Worm (Caenorhabditis elegans) whole organism, young adult: Measurements from ENCODE around the gene skr-7.

Experiments
- B0019.2 ChIP-seq: fragments of 200-800 bp; sonication (Bioruptor generic); conservative IDR thresholded peaks from 2 replicates; pipeline ENCODE4 v1.3.6; 2022; ENCODE audit warnings: missing genetic modification reagents, missing genetic modification characterization, missing compliant biosample characterization
- F22D6.2 ChIP-seq: sonication (generic microtip); optimal IDR thresholded peaks from 2 replicates; lab custom pipeline; 2016; ENCODE audit warnings: mild to moderate bottlenecking, missing genetic modification characterization, missing compliant biosample characterization
- F23B12.7 ChIP-seq: sonication (generic microtip); optimal IDR thresholded peaks from 2 replicates; lab custom pipeline; 2017; ENCODE audit warnings: missing genetic modification characterization, mild to moderate bottlenecking, missing compliant biosample characterization, antibody characterized with exemption, moderate library complexity; ENCODE audit not compliant: insufficient read depth
- F33H1.4 ChIP-seq: fragments of 200-800 bp; sonication (Bioruptor generic); IDR thresholded peaks from 2 replicates; pipeline ENCODE4 v1.3.6; 2022; ENCODE audit warnings: missing genetic modification reagents, missing genetic modification characterization, missing compliant biosample characterization
- F49E8.2 ChIP-seq: sonication (generic microtip); optimal IDR thresholded peaks from 3 replicates; lab custom pipeline; 2017; ENCODE audit warnings: missing genetic modification characterization, mild to moderate bottlenecking, missing compliant biosample characterization, antibody characterized with exemption, moderate library complexity; ENCODE audit not compliant: insufficient read depth
- F52B5.7 ChIP-seq: sonication (generic microtip); optimal IDR thresholded peaks from 2 replicates; lab custom pipeline; 2016; ENCODE audit warnings: mild to moderate bottlenecking, missing genetic modification characterization, missing compliant biosample characterization
- T07F8.4 ChIP-seq: sonication (generic microtip); optimal IDR thresholded peaks from 2 replicates; lab custom pipeline; 2016; ENCODE audit warnings: mild to moderate bottlenecking, missing genetic modification characterization, moderate library complexity, missing compliant biosample characterization
- T26A5.8 ChIP-seq: sonication (generic microtip); optimal IDR thresholded peaks from 2 replicates; lab custom pipeline; 2016; ENCODE audit warnings: missing genetic modification characterization, missing compliant biosample characterization
- Y53F4B.3 ChIP-seq: fragments of 200-800 bp; sonication (Bioruptor generic); IDR thresholded peaks from 2 replicates; pipeline ENCODE4 v1.3.6; 2022; ENCODE audit warnings: missing genetic modification reagents, missing genetic modification characterization, missing compliant biosample characterization
- Y53G8AR.9 ChIP-seq: fragments of 200-800 bp; sonication (Bioruptor generic); conservative IDR thresholded peaks from 2 replicates; pipeline ENCODE4 v1.3.6; 2022; ENCODE audit warnings: missing genetic modification reagents, missing genetic modification characterization, missing compliant biosample characterization
- Y67H2A.10 ChIP-seq: fragments of 200-800 bp; sonication (Bioruptor generic); conservative IDR thresholded peaks from 2 replicates; pipeline ENCODE4 v1.3.6; 2022; ENCODE audit warnings: missing genetic modification reagents, missing genetic modification characterization, missing compliant biosample characterization
- ama-1 ChIP-seq, 3 experiments: fragments of 150-350 bp in 1 of 3; sonication (generic microtip) in 2 of 3; optimal IDR thresholded peaks; 2 replicates each; lab custom pipeline; 2014 to 2018; ENCODE audit warnings: missing biosample characterization in 2 of 3, missing genetic modification characterization in 2 of 3, missing genetic modification reagents in 2 of 3
- athp-1 ChIP-seq: sonication (generic microtip); optimal IDR thresholded peaks from 2 replicates; lab custom pipeline; 2017; ENCODE audit warnings: mild to moderate bottlenecking, missing genetic modification characterization, missing compliant biosample characterization
- attf-3 ChIP-seq: fragments of 200-800 bp; sonication (Bioruptor generic); conservative IDR thresholded peaks from 2 replicates; pipeline ENCODE4 v1.3.6; 2022; ENCODE audit warnings: missing genetic modification reagents, missing genetic modification characterization, missing compliant biosample characterization
- attf-5 ChIP-seq: fragments of 200-800 bp; sonication (Bioruptor generic); optimal IDR thresholded peaks from 2 replicates; lab custom pipeline; 2018; ENCODE audit warnings: mild to moderate bottlenecking, missing genetic modification characterization, missing compliant biosample characterization
- attf-6 ChIP-seq: fragments of 200-800 bp; sonication (Bioruptor generic); IDR thresholded peaks from 2 replicates; pipeline ENCODE4 v1.3.6; 2022; ENCODE audit warnings: missing genetic modification reagents, missing genetic modification characterization, missing compliant biosample characterization
- cebp-1 ChIP-seq, 2 experiments: fragments of 200-800 bp in 1 of 2; sonication (Bioruptor generic) in 1 of 2; sonication (generic microtip) in 1 of 2; IDR thresholded peaks in 1 of 2; optimal IDR thresholded peaks in 1 of 2; 2 replicates each; pipeline versions ENCODE4 v1.3.6 to Lab custom; 2017 to 2022; ENCODE audit warnings: missing compliant biosample characterization in 2 of 2, missing genetic modification characterization in 2 of 2, mild to moderate bottlenecking in 1 of 2, missing genetic modification reagents in 1 of 2, moderate library complexity in 1 of 2
- ceh-27 ChIP-seq: fragments of 200-800 bp; sonication (Bioruptor generic); optimal IDR thresholded peaks from 2 replicates; lab custom pipeline; 2018; ENCODE audit warnings: mild to moderate bottlenecking, missing genetic modification characterization, moderate library complexity, missing compliant biosample characterization
- ceh-91 ChIP-seq: fragments of 200-800 bp; sonication (Bioruptor generic); IDR thresholded peaks from 2 replicates; pipeline ENCODE4 v1.3.6; 2022; ENCODE audit warnings: missing genetic modification reagents, missing genetic modification characterization, missing compliant biosample characterization
- chd-7 ChIP-seq: sonication (generic microtip); optimal IDR thresholded peaks from 2 replicates; lab custom pipeline; 2016; ENCODE audit warnings: mild to moderate bottlenecking, missing genetic modification characterization, moderate library complexity, missing compliant biosample characterization
- dox-1 ChIP-seq: fragments of 200-800 bp; sonication (Bioruptor generic); IDR thresholded peaks from 2 replicates; pipeline ENCODE4 v1.3.6; 2022; ENCODE audit warnings: missing genetic modification reagents, missing genetic modification characterization, missing compliant biosample characterization
- efl-1 ChIP-seq: fragments of 150-350 bp; optimal IDR thresholded peaks from 2 replicates; lab custom pipeline; 2014; ENCODE audit warnings: missing biosample characterization, missing genetic modification reagents, missing genetic modification characterization
- hlh-26 ChIP-seq: fragments of 200-800 bp; sonication (Bioruptor generic); conservative IDR thresholded peaks from 2 replicates; pipeline ENCODE4 v1.3.6; 2022; ENCODE audit warnings: missing genetic modification reagents, missing genetic modification characterization, missing compliant biosample characterization
- hmg-20 ChIP-seq: fragments of 200-800 bp; sonication (Bioruptor generic); IDR thresholded peaks from 2 replicates; pipeline ENCODE4 v1.3.6; 2022; ENCODE audit warnings: missing genetic modification reagents, missing genetic modification characterization, missing compliant biosample characterization
- hrde-1 ChIP-seq: sonication (generic microtip); optimal IDR thresholded peaks from 2 replicates; lab custom pipeline; 2016; ENCODE audit warnings: missing genetic modification characterization, mild to moderate bottlenecking, missing compliant biosample characterization, moderate library complexity, missing genotype, missing genetic modification reagents, borderline replicate concordance
- hsf-1 ChIP-seq: fragments of 200-800 bp; sonication (Bioruptor generic); IDR thresholded peaks from 2 replicates; pipeline ENCODE4 v1.3.6; 2022; ENCODE audit warnings: missing genetic modification reagents, missing genetic modification characterization, missing compliant biosample characterization
- lag-1 ChIP-seq: fragments of 200-800 bp; sonication (Bioruptor generic); IDR thresholded peaks from 2 replicates; pipeline ENCODE4 v1.3.6; 2022; ENCODE audit warnings: missing genetic modification reagents, missing genetic modification characterization, missing compliant biosample characterization
- lin-26 ChIP-seq: fragments of 200-800 bp; sonication (Bioruptor generic); IDR thresholded peaks from 2 replicates; pipeline ENCODE4 v1.3.6; 2022; ENCODE audit warnings: missing genetic modification reagents, missing genetic modification characterization, missing compliant biosample characterization
- lin-35 ChIP-seq, 3 experiments: fragments of 150-350 bp in 2 of 3; sonication (generic microtip) in 1 of 3; optimal IDR thresholded peaks; 2 replicates each; lab custom pipeline; 2014 to 2018; ENCODE audit warnings: missing biosample characterization in 3 of 3, missing genetic modification characterization in 3 of 3, missing genetic modification reagents in 3 of 3
- lin-40 ChIP-seq: sonication (generic microtip); optimal IDR thresholded peaks from 2 replicates; lab custom pipeline; 2016; ENCODE audit warnings: missing genetic modification characterization, mild to moderate bottlenecking, missing compliant biosample characterization, missing genotype, missing genetic modification reagents
- lin-54 ChIP-seq: fragments of 200-800 bp; sonication (Bioruptor generic); optimal IDR thresholded peaks from 2 replicates; lab custom pipeline; 2018; ENCODE audit warnings: mild to moderate bottlenecking, missing genetic modification characterization, missing compliant biosample characterization
- lsl-1 ChIP-seq: fragments of 200-800 bp; sonication (Bioruptor generic); optimal IDR thresholded peaks from 2 replicates; lab custom pipeline; 2018; ENCODE audit warnings: mild to moderate bottlenecking, missing genetic modification characterization, moderate library complexity, missing compliant biosample characterization
- madf-3 ChIP-seq: fragments of 200-800 bp; sonication (Bioruptor generic); IDR thresholded peaks from 2 replicates; pipeline ENCODE4 v1.3.6; 2022; ENCODE audit warnings: missing genetic modification reagents, missing genetic modification characterization, missing compliant biosample characterization
- madf-8 ChIP-seq: fragments of 200-800 bp; sonication (Bioruptor generic); conservative IDR thresholded peaks from 2 replicates; pipeline ENCODE4 v1.3.6; 2022; ENCODE audit warnings: missing genetic modification reagents, missing genetic modification characterization, missing compliant biosample characterization
- mcd-1 ChIP-seq: fragments of 200-800 bp; sonication (Bioruptor generic); IDR thresholded peaks from 2 replicates; pipeline ENCODE4 v1.3.6; 2022; ENCODE audit warnings: missing genetic modification reagents, missing genetic modification characterization, missing compliant biosample characterization
- mxl-1 ChIP-seq: sonication (generic microtip); optimal IDR thresholded peaks from 2 replicates; lab custom pipeline; 2016; ENCODE audit warnings: missing genetic modification characterization, missing compliant biosample characterization
- nfyb-1 ChIP-seq: fragments of 200-800 bp; sonication (Bioruptor generic); IDR thresholded peaks from 2 replicates; pipeline ENCODE4 v1.3.6; 2022; ENCODE audit warnings: missing genetic modification reagents, missing genetic modification characterization, missing compliant biosample characterization
- pha-4 ChIP-seq: fragments of 150-350 bp; sonication (generic microtip); optimal IDR thresholded peaks from 2 replicates; lab custom pipeline; 2014; ENCODE audit warnings: missing biosample characterization, missing genetic modification reagents, missing genetic modification characterization
- snpc-1.1 ChIP-seq: sonication (generic microtip); optimal IDR thresholded peaks from 2 replicates; lab custom pipeline; 2017; ENCODE audit warnings: missing genetic modification characterization, mild to moderate bottlenecking, missing compliant biosample characterization, antibody characterized with exemption, moderate library complexity, missing genotype, missing genetic modification reagents; ENCODE audit not compliant: insufficient read depth
- snpc-3.4 ChIP-seq: sonication (generic microtip); optimal IDR thresholded peaks from 2 replicates; lab custom pipeline; 2017; ENCODE audit warnings: missing genetic modification characterization, mild to moderate bottlenecking, missing compliant biosample characterization, antibody characterized with exemption, moderate library complexity, missing genotype, missing genetic modification reagents
- snpc-4 ChIP-seq, 5 experiments: fragments of 150-350 bp in 1 of 5; sonication (generic microtip) in 4 of 5; optimal IDR thresholded peaks; 2 replicates each; lab custom pipeline; 2014 to 2018; ENCODE audit warnings: missing genetic modification characterization in 5 of 5, missing biosample characterization in 3 of 5, antibody characterized with exemption in 2 of 5, mild to moderate bottlenecking in 2 of 5, missing compliant biosample characterization in 2 of 5, missing genotype in 2 of 5, moderate library complexity in 2 of 5, missing genetic modification reagents in 1 of 5
- tbp1 ChIP-seq: fragments of 200-800 bp; sonication (Bioruptor generic); optimal IDR thresholded peaks from 2 replicates; lab custom pipeline; 2018; ENCODE audit warnings: mild to moderate bottlenecking, missing genetic modification characterization, missing compliant biosample characterization
- tbx-9 ChIP-seq: sonication (generic microtip); optimal IDR thresholded peaks from 2 replicates; lab custom pipeline; 2016; ENCODE audit warnings: borderline replicate concordance, missing genetic modification characterization, inconsistent platforms, missing compliant biosample characterization

Gene skr-7

DNA sequence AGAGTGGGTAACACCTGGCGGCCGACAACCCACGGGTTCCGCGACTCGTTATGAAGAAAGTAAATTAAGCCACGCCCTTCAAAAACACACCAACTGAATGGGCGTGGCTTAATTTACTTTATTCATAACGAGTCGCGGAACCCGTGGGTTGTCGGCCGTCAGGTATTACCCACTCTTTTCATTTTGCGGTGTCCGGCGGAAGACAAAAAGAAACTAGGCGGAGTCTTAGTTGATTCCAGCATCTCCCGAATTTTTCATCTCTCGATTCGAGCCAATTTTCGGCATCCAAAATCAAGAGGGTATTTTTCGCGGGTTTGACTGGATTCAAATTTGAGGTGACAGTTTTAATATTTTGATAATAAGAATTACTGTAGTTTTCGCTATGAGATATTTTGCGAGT is 25.4 kb downstream of the skr-7 start (continued):
- TF ChIP-seq hsf-1 (GFP tag; lab: Robert Waterston, UW) = 0 out of 2 replicates have a peak, but pooled peaks have one; percentile 15
- TF ChIP-seq snpc-4 (GFP tag; optimal IDR thresholded peaks at IDR 0.05; lab: Kevin White, UChicago) = peak; percentile 91
- peak; percentile 35 to 96 (median 93) for TF ChIP-seq snpc-4 (tag; optimal IDR thresholded peaks at IDR 0.05; lab: Kevin White, UChicago)
- no peak for TF ChIP-seq attf-3 (GFP tag; lab: Robert Waterston, UW)
- TF ChIP-seq snpc-1.1 (tag; lab: Kevin White, UChicago) = peak; percentile 89
- no peak for TF ChIP-seq T26A5.8 (tag; lab: Kevin White, UChicago)
- TF ChIP-seq lin-54 (GFP tag; lab: Kevin White, UChicago) = peak; percentile 50
- TF ChIP-seq F49E8.2 (tag; lab: Kevin White, UChicago) = peak; percentile 5
- peak; percentile 14 for TF ChIP-seq tbp1 (GFP tag; lab: Kevin White, UChicago)
- TF ChIP-seq snpc-3.4 = peak; percentile 74
- no peak for TF ChIP-seq lin-26 (GFP tag; lab: Robert Waterston, UW)
- TF ChIP-seq tbx-9 (tag; lab: Kevin White, UChicago) = no peak
- TF ChIP-seq attf-6 = peak; percentile 71
- TF ChIP-seq F33H1.4 (GFP tag; lab: Robert Waterston, UW) = peak; percentile 41; the same call in 1 of the 2 replicates
- TF ChIP-seq B0019.2 (GFP tag; lab: Robert Waterston, UW) = no peak

DNA sequence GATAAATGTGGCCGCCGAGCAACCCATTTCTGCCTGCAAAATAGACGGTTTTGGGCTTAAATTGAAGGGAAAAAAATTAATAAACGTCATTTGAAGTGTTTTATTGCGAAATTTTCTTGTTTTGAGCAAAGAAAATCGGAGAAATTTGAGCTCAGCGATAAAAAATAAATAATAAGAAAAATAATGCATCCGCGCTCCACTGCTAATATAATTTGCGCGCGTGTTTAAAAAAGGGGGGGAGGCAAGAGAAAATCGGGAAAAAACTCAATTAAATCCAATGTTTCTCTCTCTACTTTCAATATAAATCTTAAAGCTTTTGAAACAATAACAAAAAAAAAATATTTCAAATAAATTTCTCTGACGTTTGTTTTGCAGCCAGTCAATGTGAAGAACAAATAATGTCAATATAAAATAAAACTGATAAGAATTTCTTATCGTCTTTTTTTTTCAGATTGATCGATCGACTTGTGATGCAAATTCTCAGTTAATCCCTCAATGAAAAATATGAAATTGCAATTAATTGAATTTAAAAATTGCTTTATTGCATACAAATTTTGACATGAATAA is 28.4 kb downstream of the skr-7 start, which contains the start of gene rft-2:
Gene rft-2, minus strand, starts transcription at position 41 of the 567 bp plus-strand sequence.
- no peak for TF ChIP-seq hrde-1 (tag; lab: Kevin White, UChicago)
- TF ChIP-seq cebp-1 (GFP tag; IDR thresholded peaks at IDR 0.05; lab: Robert Waterston, UW) = no peak
- TF ChIP-seq cebp-1 (tag; optimal IDR thresholded peaks at IDR 0.05; lab: Kevin White, UChicago) = peak; percentile 71
- no peak for TF ChIP-seq T26A5.8 (tag; lab: Kevin White, UChicago)
- TF ChIP-seq hlh-26 (GFP tag; lab: Robert Waterston, UW) = no peak
- TF ChIP-seq athp-1 (tag; lab: Kevin White, UChicago) = no peak
- no peak for TF ChIP-seq chd-7 (tag; lab: Kevin White, UChicago)
- peak; percentile 94 for TF ChIP-seq mcd-1
- TF ChIP-seq lin-35 (GFP tag; optimal IDR thresholded peaks at IDR 0.05; lab: Kevin White, UChicago) = peak; percentile 56 to 92 (median 72)
- no peak for TF ChIP-seq F22D6.2 (tag; lab: Kevin White, UChicago)
- TF ChIP-seq nfyb-1 (GFP tag; lab: Robert Waterston, UW) = peak; percentile 41; the same call in 1 of the 2 replicates
- TF ChIP-seq lsl-1 = peak; percentile 40
- no peak for TF ChIP-seq ceh-27
- TF ChIP-seq F52B5.7 (tag; lab: Kevin White, UChicago) = no peak
- TF ChIP-seq dox-1 = 0 out of 2 replicates have a peak, but pooled peaks have one; percentile 26
- peak; percentile 15 for TF ChIP-seq F23B12.7
- no peak for TF ChIP-seq T07F8.4 (tag; lab: Kevin White, UChicago)
- no peak for TF ChIP-seq madf-8 (GFP tag; lab: Robert Waterston, UW)
- peak; percentile 42 for TF ChIP-seq lin-40
- TF ChIP-seq ceh-91 (GFP tag; lab: Robert Waterston, UW) = no peak
- no peak for TF ChIP-seq Y67H2A.10 (GFP tag; lab: Robert Waterston, UW)
- no peak for TF ChIP-seq Y53F4B.3 (GFP tag; lab: Robert Waterston, UW)
- peak; percentile 25 for TF ChIP-seq attf-5 (GFP tag; lab: Kevin White, UChicago)
- no peak for TF ChIP-seq ama-1 (optimal IDR thresholded peaks at IDR 0.05; lab: Kevin White, UChicago)
- no peak for TF ChIP-seq ama-1 (GFP tag; optimal IDR thresholded peaks at IDR 0.05; lab: Kevin White, UChicago)
- no peak for TF ChIP-seq lag-1
- TF ChIP-seq mxl-1 (tag; lab: Kevin White, UChicago) = no peak
- TF ChIP-seq hmg-20 = no peak
- peak; percentile 20 for TF ChIP-seq snpc-1.1 (tag; lab: Kevin White, UChicago)
- no peak for TF ChIP-seq Y53G8AR.9 (GFP tag; lab: Robert Waterston, UW)
- TF ChIP-seq efl-1 (GFP tag; lab: Kevin White, UChicago) = peak; percentile 79
- TF ChIP-seq pha-4 = no peak
- TF ChIP-seq madf-3 (GFP tag; lab: Robert Waterston, UW) = no peak
